Worm (Caenorhabditis elegans) whole organism, L1 larva: Measurements from ENCODE around the gene Y79H2A.4.

Experiments used
- C34B4.2 ChIP-seq: sonication (generic microtip); optimal IDR thresholded peaks from 2 replicates; lab custom pipeline; 2017; ENCODE audit warnings: mild to moderate bottlenecking, missing genetic modification characterization, missing compliant biosample characterization
- F16B12.6 ChIP-seq: fragments of 150-350 bp; optimal IDR thresholded peaks from 2 replicates; lab custom pipeline; 2014; ENCODE audit warnings: missing biosample characterization, missing genetic modification characterization
- aha-1 ChIP-seq: fragments of 150-350 bp; optimal IDR thresholded peaks from 2 replicates; lab custom pipeline; 2014; ENCODE audit warnings: missing biosample characterization, missing genetic modification characterization
- ceh-63 ChIP-seq: fragments of 200-800 bp; sonication (Bioruptor generic); optimal IDR thresholded peaks from 2 replicates; lab custom pipeline; 2018; ENCODE audit warnings: mild to moderate bottlenecking, missing genetic modification characterization, missing compliant biosample characterization
- ceh-90 ChIP-seq: sonication (generic microtip); optimal IDR thresholded peaks from 2 replicates; lab custom pipeline; 2016; ENCODE audit warnings: missing genetic modification characterization, missing compliant biosample characterization
- dpl-1 ChIP-seq, 3 experiments: fragments of 150-350 bp in 2 of 3; sonication (generic microtip) in 1 of 3; optimal IDR thresholded peaks; 2 replicates each; lab custom pipeline; 2014 to 2017; ENCODE audit warnings: missing biosample characterization in 3 of 3, missing genetic modification characterization in 3 of 3, missing genetic modification reagents in 3 of 3
- dsc-1 ChIP-seq: sonication (generic microtip); optimal IDR thresholded peaks from 2 replicates; lab custom pipeline; 2016; ENCODE audit warnings: mild to moderate bottlenecking, missing genetic modification characterization, missing compliant biosample characterization
- efl-1 ChIP-seq, 4 experiments: fragments of 150-350 bp; optimal IDR thresholded peaks in 3 of 4; peaks in 1 of 4; 1 replicate in 1 of 4; 2 replicates in 3 of 4; lab custom pipeline; 2014; ENCODE audit warnings: missing biosample characterization in 2 of 4, missing genetic modification characterization in 2 of 4, missing genetic modification reagents in 2 of 4
- efl-3 ChIP-seq: fragments of 200-800 bp; sonication (Bioruptor generic); optimal IDR thresholded peaks from 2 replicates; lab custom pipeline; 2018; ENCODE audit warnings: mild to moderate bottlenecking, missing genetic modification characterization, missing compliant biosample characterization
- egl-13 ChIP-seq: sonication (generic microtip); optimal IDR thresholded peaks from 2 replicates; lab custom pipeline; 2016; ENCODE audit warnings: missing genotype, missing genetic modification reagents, missing genetic modification characterization, missing compliant biosample characterization
- elt-2 ChIP-seq: sonication (generic microtip); optimal IDR thresholded peaks from 2 replicates; lab custom pipeline; 2016; ENCODE audit warnings: missing genetic modification characterization, mild to moderate bottlenecking, inconsistent platforms, missing compliant biosample characterization, missing genetic modification reagents
- elt-3 ChIP-seq, 6 experiments: fragments of 150-350 bp in 1 of 6; sonication (generic microtip); optimal IDR thresholded peaks; 2 replicates each; lab custom pipeline; 2017 to 2018; ENCODE audit warnings: missing biosample characterization in 6 of 6, missing genetic modification characterization in 6 of 6, inconsistent platforms in 1 of 6
- fkh-10 ChIP-seq: sonication (generic microtip); optimal IDR thresholded peaks from 2 replicates; lab custom pipeline; 2017; ENCODE audit warnings: missing biosample characterization, missing genetic modification reagents, missing genetic modification characterization
- fkh-8 ChIP-seq: sonication (generic microtip); optimal IDR thresholded peaks from 2 replicates; lab custom pipeline; 2016; ENCODE audit warnings: mild to moderate bottlenecking, missing genetic modification characterization, missing compliant biosample characterization
- hlh-4 ChIP-seq: sonication (generic microtip); optimal IDR thresholded peaks from 2 replicates; lab custom pipeline; 2016; ENCODE audit warnings: mild to moderate bottlenecking, missing genetic modification characterization, missing compliant biosample characterization
- isw-1 ChIP-seq: fragments of 200-800 bp; sonication (Bioruptor generic); IDR thresholded peaks from 2 replicates; pipeline ENCODE4 v1.3.6; 2022; ENCODE audit warnings: missing genetic modification characterization, missing compliant biosample characterization
- lin-14 ChIP-seq: fragments of 200-800 bp; sonication (Bioruptor generic); optimal IDR thresholded peaks from 2 replicates; lab custom pipeline; 2018; ENCODE audit warnings: mild to moderate bottlenecking, missing genetic modification characterization, moderate library complexity, missing compliant biosample characterization
- lsy-2 ChIP-seq, 2 experiments: fragments of 150-350 bp; optimal IDR thresholded peaks; 2 replicates each; lab custom pipeline; 2014; ENCODE audit warnings: missing biosample characterization in 2 of 2, missing genetic modification characterization in 2 of 2
- mab-9 ChIP-seq: fragments of 200-800 bp; sonication (Bioruptor generic); IDR thresholded peaks from 2 replicates; pipeline ENCODE4 v1.3.6; 2022; ENCODE audit warnings: missing genetic modification reagents, missing genetic modification characterization, missing compliant biosample characterization
- nhr-12 ChIP-seq: sonication (generic microtip); optimal IDR thresholded peaks from 2 replicates; lab custom pipeline; 2017; ENCODE audit warnings: missing biosample characterization, missing genetic modification characterization
- nhr-19 ChIP-seq: fragments of 200-800 bp; sonication (Bioruptor generic); conservative IDR thresholded peaks from 2 replicates; pipeline ENCODE4 v1.3.6; 2022; ENCODE audit warnings: missing genetic modification characterization, missing compliant biosample characterization
- nhr-237 ChIP-seq: fragments of 150-350 bp; optimal IDR thresholded peaks from 2 replicates; lab custom pipeline; 2014; ENCODE audit warnings: missing biosample characterization, missing genetic modification characterization
- nhr-71 ChIP-seq: sonication (generic microtip); optimal IDR thresholded peaks from 2 replicates; lab custom pipeline; 2016; ENCODE audit warnings: mild to moderate bottlenecking, missing genetic modification characterization, moderate library complexity, missing compliant biosample characterization
- nhr-85 ChIP-seq: sonication (generic microtip); peaks from one replicate; lab custom pipeline; 2016; ENCODE audit warnings: missing genetic modification characterization, inconsistent platforms, missing compliant biosample characterization
- nhr-90 ChIP-seq: sonication (generic microtip); optimal IDR thresholded peaks from 2 replicates; lab custom pipeline; 2016; ENCODE audit warnings: mild to moderate bottlenecking, missing genetic modification characterization, missing compliant biosample characterization; ENCODE audit not compliant: poor library complexity
- skn-1 ChIP-seq: fragments of 150-350 bp; optimal IDR thresholded peaks from 2 replicates; lab custom pipeline; 2014; ENCODE audit warnings: missing biosample characterization, missing genetic modification characterization
- sox-4 ChIP-seq: sonication (generic microtip); optimal IDR thresholded peaks from 2 replicates; lab custom pipeline; 2016; ENCODE audit warnings: missing genetic modification characterization, missing compliant biosample characterization
- unc-30 ChIP-seq: sonication (generic microtip); optimal IDR thresholded peaks from 2 replicates; lab custom pipeline; 2017; ENCODE audit warnings: missing biosample characterization, missing genetic modification characterization
- unc-86 ChIP-seq: sonication (generic microtip); optimal IDR thresholded peaks from 2 replicates; lab custom pipeline; 2016; ENCODE audit warnings: missing genetic modification characterization, missing compliant biosample characterization
- unc-98 ChIP-seq: fragments of 200-800 bp; sonication (Bioruptor generic); IDR thresholded peaks from 2 replicates; pipeline ENCODE4 v1.3.6; 2022; ENCODE audit warnings: missing genetic modification characterization, missing compliant biosample characterization

The Y79H2A.4 gene

DNA sequence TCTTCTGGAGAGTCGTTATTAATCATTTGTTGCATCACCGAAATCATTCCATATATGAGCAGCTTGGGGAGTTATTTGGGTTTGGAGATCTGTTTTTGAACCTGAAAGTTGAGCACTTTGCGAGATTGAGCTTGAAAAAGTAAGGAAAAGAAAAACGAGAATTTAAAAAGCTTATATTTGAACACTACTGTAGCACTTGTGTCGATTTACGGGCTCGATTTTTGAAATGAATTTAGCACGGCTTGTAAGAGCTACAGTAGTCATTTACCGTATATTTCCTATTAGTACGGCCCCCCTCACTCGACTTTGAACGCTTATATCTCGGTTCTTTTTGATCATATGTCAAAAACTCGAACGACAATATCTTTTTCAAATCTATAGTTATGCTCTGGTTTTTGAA, 43.1 kb downstream of the Y79H2A.4 start, which contains the start of gene nob-1:
nob-1 (minus strand) TSS at position 101 of the 400 bp plus-strand sequence.
- no peak for TF ChIP-seq egl-13
- TF ChIP-seq fkh-8 (tag; lab: Kevin White, UChicago): no peak
- no peak for TF ChIP-seq sox-4 (tag; lab: Kevin White, UChicago)
- no peak for TF ChIP-seq nhr-90 (tag; lab: Kevin White, UChicago)
- no peak for TF ChIP-seq efl-3 (GFP tag; lab: Kevin White, UChicago)

ce11 chrIII:12084749-12085307, 43.7 kb downstream of the Y79H2A.4 start:
- TF ChIP-seq elt-3 (tag; optimal IDR thresholded peaks at IDR 0.05; lab: Kevin White, UChicago) (peak in 1 of 6 experiments; percentile 11), lin-14 (GFP tag; lab: Kevin White, UChicago) (peak; percentile 19), egl-13 (no peak), nhr-71 (peak; percentile 8), aha-1 (tag; lab: Kevin White, UChicago) (no peak), hlh-4 (tag; lab: Kevin White, UChicago) (no peak), nhr-19 (GFP tag; lab: Robert Waterston, UW) (no peak), F16B12.6 (tag; lab: Kevin White, UChicago) (no peak), fkh-10 (GFP tag; lab: Kevin White, UChicago) (no peak), elt-2 (tag; lab: Kevin White, UChicago) (peak; percentile 63), lsy-2 (tag; optimal IDR thresholded peaks at IDR 0.05; lab: Kevin White, UChicago) (peak; percentile 10 to 70), dpl-1 (GFP tag; optimal IDR thresholded peaks at IDR 0.05; lab: Kevin White, UChicago) (no peak), ceh-63 (no peak), C34B4.2 (tag; lab: Kevin White, UChicago) (no peak), unc-86 (tag; lab: Kevin White, UChicago) (no peak), ceh-90 (tag; lab: Kevin White, UChicago) (no peak), skn-1 (tag; lab: Kevin White, UChicago) (no peak), dsc-1 (tag; lab: Kevin White, UChicago) (peak; percentile 8), mab-9 (no peak), nhr-85 (tag; lab: Kevin White, UChicago) (no peak), unc-98 (GFP tag; lab: Robert Waterston, UW) (no peak), nhr-12 (no peak), isw-1 (no peak), unc-30 (no peak)

DNA sequence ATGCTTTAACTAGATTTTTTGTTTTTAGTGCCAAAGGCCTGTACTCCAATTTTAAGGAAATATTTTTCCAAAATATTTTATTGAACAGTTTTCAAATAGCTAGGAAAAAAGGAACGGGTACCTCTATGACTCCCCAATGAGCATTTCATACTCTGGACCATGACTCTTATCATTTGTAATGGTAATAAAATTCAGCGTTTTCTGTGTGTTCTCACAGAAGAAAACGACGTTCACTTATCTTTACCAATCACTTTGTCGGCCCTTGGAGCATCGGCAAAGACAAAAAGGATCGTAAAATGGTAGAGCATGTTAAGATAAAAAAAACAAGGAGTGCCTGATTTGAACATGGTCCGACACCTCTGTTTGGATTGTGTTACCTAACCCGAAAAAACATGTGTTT, 46.5 kb downstream of the Y79H2A.4 start:
- TF ChIP-seq unc-30 (no peak), nhr-237 (no peak), efl-1 (optimal IDR thresholded peaks at IDR 0.05; lab: Kevin White, UChicago) (no peak), efl-1 (GFP tag; optimal IDR thresholded peaks at IDR 0.05 in 1 of 2; lab: Kevin White, UChicago) (peak in 1 of 2 experiments; percentile 54), elt-3 (tag; optimal IDR thresholded peaks at IDR 0.05; lab: Kevin White, UChicago) (no peak), nhr-19 (GFP tag; lab: Robert Waterston, UW) (no peak), elt-2 (tag; lab: Kevin White, UChicago) (no peak)
- TF ChIP-seq, all 84 proteins: peak for 1
